Worm (Caenorhabditis elegans): Measurements from ENCODE around the gene Y43B11AR.3.
A peak's percentile ranks its signal among the peaks of the same experiment; 100 is the strongest.

Y43B11AR.3 gene

DNA sequence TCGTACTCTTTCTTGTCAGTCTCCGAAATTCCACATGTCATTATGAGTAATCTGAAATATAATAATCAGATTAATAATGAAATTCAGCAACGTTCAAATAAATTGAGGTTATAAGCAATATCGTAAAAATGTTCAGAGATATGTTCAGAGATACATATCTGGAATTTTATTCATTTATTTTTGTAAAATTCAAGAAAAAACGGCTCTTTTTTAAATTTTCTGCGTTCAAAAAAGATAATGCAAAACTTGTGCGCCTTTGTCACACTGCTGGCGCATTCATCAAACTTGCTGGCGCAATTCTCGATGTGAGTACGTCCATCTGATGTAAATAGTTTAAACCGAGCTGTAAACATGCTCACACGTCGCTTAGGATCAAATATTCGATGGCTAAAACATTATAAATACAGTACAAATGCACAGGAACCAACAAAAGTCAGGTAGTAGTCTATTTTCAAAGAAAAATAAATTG is 19.7 kb upstream of the Y43B11AR.3 start, which contains the start of the genes rde-8 and ZC477.3 (continued):
- no peak for TF ChIP-seq nhr-12 (tag; optimal IDR thresholded peaks at IDR 0.05)
- no peak for TF ChIP-seq unc-98 (GFP tag; IDR thresholded peaks at IDR 0.05)
- peak; percentile 38 for TF ChIP-seq ceh-88 (GFP tag; IDR thresholded peaks at IDR 0.05)
- TF ChIP-seq ama-1 (optimal IDR thresholded peaks at IDR 0.05), result peak; percentile 17
- TF ChIP-seq isw-1 (GFP tag; IDR thresholded peaks at IDR 0.05), result peak; percentile 56
- TF ChIP-seq ztf-4 (tag; optimal IDR thresholded peaks at IDR 0.05), result no peak
- no peak for TF ChIP-seq unc-30 (tag; optimal IDR thresholded peaks at IDR 0.05)
- TF ChIP-seq lin-15B (tag; optimal IDR thresholded peaks at IDR 0.05), result peak; percentile 44
- TF ChIP-seq mab-9 (GFP tag; IDR thresholded peaks at IDR 0.05), result peak; percentile 23; the same call in 1 of the 2 replicates
- TF ChIP-seq sptf-1 (tag; optimal IDR thresholded peaks at IDR 0.05), result no peak
- TF ChIP-seq unc-130 (tag; optimal IDR thresholded peaks at IDR 0.05), result peak; percentile 67
- peak in 1 of 2 experiments; percentile 19 for TF ChIP-seq ztf-11 (tag; optimal IDR thresholded peaks at IDR 0.05)
- TF ChIP-seq F16B12.6 (tag; optimal IDR thresholded peaks at IDR 0.05), result peak; percentile 48
- TF ChIP-seq tlp-1 (tag; optimal IDR thresholded peaks at IDR 0.05), result no peak
- peak; percentile 81 for TF ChIP-seq nhr-20 (tag; optimal IDR thresholded peaks at IDR 0.05)
- TF ChIP-seq ceh-8 (GFP tag; optimal IDR thresholded peaks at IDR 0.05), result no peak
- TF ChIP-seq Y116A8C.19 (tag; optimal IDR thresholded peaks at IDR 0.05; ENCODE audit: borderline replicate concordance), result no peak
- TF ChIP-seq lin-13 (GFP tag; optimal IDR thresholded peaks at IDR 0.05), result peak; percentile 34
- TF ChIP-seq fkh-8 (tag; optimal IDR thresholded peaks at IDR 0.05), result peak; percentile 48
- peak; percentile 5 for TF ChIP-seq nhr-77 (tag; optimal IDR thresholded peaks at IDR 0.05)
- peak; percentile 71 for TF ChIP-seq C16A3.4 (tag; optimal IDR thresholded peaks at IDR 0.05)
- no peak for TF ChIP-seq lin-14 (GFP tag; optimal IDR thresholded peaks at IDR 0.05)
- TF ChIP-seq mdl-1 (tag; optimal IDR thresholded peaks at IDR 0.05), result peak in 1 of 2 experiments; percentile 62
- TF ChIP-seq egl-13 (tag; optimal IDR thresholded peaks at IDR 0.05), result peak; percentile 57
- peak; percentile 64 for TF ChIP-seq lin-39 (tag; optimal IDR thresholded peaks at IDR 0.05)
- TF ChIP-seq C34B4.2 (tag; optimal IDR thresholded peaks at IDR 0.05), result no peak
- TF ChIP-seq nhr-71 (tag; optimal IDR thresholded peaks at IDR 0.05), result peak; percentile 90
- peak; percentile 89 for TF ChIP-seq rnt-1 (tag; optimal IDR thresholded peaks at IDR 0.05)
- peak; percentile 53 for TF ChIP-seq sup-37 (GFP tag; optimal IDR thresholded peaks at IDR 0.05)
- no peak for TF ChIP-seq pax-3 (tag; optimal IDR thresholded peaks at IDR 0.05)
- no peak for TF ChIP-seq C04F5.9 (tag; optimal IDR thresholded peaks at IDR 0.05)
- TF ChIP-seq ceh-90 (tag; optimal IDR thresholded peaks at IDR 0.05), result no peak
- TF ChIP-seq elt-3 (tag; optimal IDR thresholded peaks at IDR 0.05), result peak in 2 of 6 experiments; percentile 0 to 3
- no peak for TF ChIP-seq nhr-84 (tag; optimal IDR thresholded peaks at IDR 0.05)
- TF ChIP-seq nhr-90 (tag; optimal IDR thresholded peaks at IDR 0.05; ENCODE audit: poor library complexity), result peak; percentile 85
- TF ChIP-seq pag-3 (tag; optimal IDR thresholded peaks at IDR 0.05; ENCODE audit: borderline replicate concordance, insufficient read depth), result no peak
- peak; percentile 79 to 86 for TF ChIP-seq lin-35 (GFP tag; optimal IDR thresholded peaks at IDR 0.05)

ce11 chrIV:7099377-7099776 is 15.9 kb upstream of the Y43B11AR.3 start:
- TF ChIP-seq hpl-2 (GFP tag; optimal IDR thresholded peaks at IDR 0.05) (no peak), unc-86 (tag; optimal IDR thresholded peaks at IDR 0.05) (no peak), snu-23 (GFP tag; optimal IDR thresholded peaks at IDR 0.05) (peak; percentile 28), tbx-2 (tag; optimal IDR thresholded peaks at IDR 0.05) (peak; percentile 15), ztf-11 (tag; optimal IDR thresholded peaks at IDR 0.05) (no peak), nhr-77 (tag; optimal IDR thresholded peaks at IDR 0.05) (peak; percentile 12), nhr-90 (tag; optimal IDR thresholded peaks at IDR 0.05; ENCODE audit: poor library complexity) (no peak), skn-1 (tag; optimal IDR thresholded peaks at IDR 0.05) (peak; percentile 3), nhr-20 (tag; optimal IDR thresholded peaks at IDR 0.05) (peak; percentile 34), nhr-19 (GFP tag; conservative IDR thresholded peaks at IDR 0.05) (peak; percentile 39), lin-14 (GFP tag; optimal IDR thresholded peaks at IDR 0.05) (peak; percentile 65), lsy-2 (tag; optimal IDR thresholded peaks at IDR 0.05) (peak in 1 of 2 experiments; percentile 22), ztf-4 (tag; optimal IDR thresholded peaks at IDR 0.05) (peak; percentile 11), unc-130 (tag; optimal IDR thresholded peaks at IDR 0.05) (peak; percentile 13), lin-15B (tag; optimal IDR thresholded peaks at IDR 0.05) (no peak), efl-1 (optimal IDR thresholded peaks at IDR 0.05) (peak; percentile 7 to 24), efl-1 (GFP tag; optimal IDR thresholded peaks at IDR 0.05 in 1 of 2) (no peak), nhr-71 (tag; optimal IDR thresholded peaks at IDR 0.05) (peak; percentile 52), rnt-1 (tag; optimal IDR thresholded peaks at IDR 0.05) (peak; percentile 70), lir-3 (tag; optimal IDR thresholded peaks at IDR 0.05; ENCODE audit: poor library complexity) (peak; percentile 13), blmp-1 (tag; optimal IDR thresholded peaks at IDR 0.05) (peak; percentile 13)

Measured in whole organism, L1 larva.